Fruit fly (Drosophila melanogaster) whole organism, prepupa: ENCODE data around the gene CG3386.

Experiments
- Blimp-1 ChIP-seq: fragments of 200-800 bp; sonication (Bioruptor generic); optimal IDR thresholded peaks from 3 replicates; lab custom pipeline; 2017; ENCODE audit warnings: missing biosample characterization, missing genetic modification characterization, mild to moderate bottlenecking, moderate library complexity, missing genetic modification reagents
- CG10669 ChIP-seq: fragments of 200-800 bp; sonication (Bioruptor generic); optimal IDR thresholded peaks from 3 replicates; lab custom pipeline; 2018; ENCODE audit warnings: missing biosample characterization, mild to moderate bottlenecking, missing genetic modification characterization, moderate library complexity
- CG11294 ChIP-seq: fragments of 200-800 bp; sonication (Bioruptor generic); IDR thresholded peaks from 2 replicates; pipeline ENCODE4 v1.3.6; 2022; ENCODE audit warnings: missing biosample characterization, missing genetic modification characterization
- CG11762 ChIP-seq: fragments of 200-800 bp; sonication (Bioruptor generic); optimal IDR thresholded peaks from 3 replicates; lab custom pipeline; 2016; ENCODE audit warnings: missing biosample characterization, missing genetic modification characterization; ENCODE audit not compliant: insufficient read depth
- CG11902 ChIP-seq: fragments of 200-800 bp; sonication (Bioruptor generic); optimal IDR thresholded peaks from 3 replicates; lab custom pipeline; 2016; ENCODE audit warnings: missing biosample characterization, missing genetic modification characterization
- CG15336 ChIP-seq: fragments of 200-800 bp; sonication (Bioruptor generic); IDR thresholded peaks from 2 replicates; pipeline ENCODE4 v1.3.6; 2022; ENCODE audit warnings: missing biosample characterization, missing genetic modification characterization
- CG1621 ChIP-seq: fragments of 200-800 bp; sonication (Bioruptor generic); optimal IDR thresholded peaks from 3 replicates; lab custom pipeline; 2018; ENCODE audit warnings: missing biosample characterization, mild to moderate bottlenecking, missing genetic modification characterization
- CG16779 ChIP-seq: fragments of 200-800 bp; sonication (Bioruptor generic); optimal IDR thresholded peaks from 3 replicates; lab custom pipeline; 2017; ENCODE audit warnings: missing biosample characterization, mild to moderate bottlenecking, missing genetic modification characterization
- CG3032 ChIP-seq: fragments of 200-800 bp; optimal IDR thresholded peaks from 2 replicates; lab custom pipeline; 2019; ENCODE audit warnings: missing biosample characterization, mild to moderate bottlenecking, missing genetic modification characterization, moderate library complexity
- CG31627 ChIP-seq: fragments of 200-800 bp; sonication (Bioruptor generic); optimal IDR thresholded peaks from 3 replicates; lab custom pipeline; 2016; ENCODE audit warnings: missing biosample characterization, missing genetic modification characterization
- CG32006 ChIP-seq: fragments of 200-800 bp; sonication (Bioruptor generic); optimal IDR thresholded peaks from 3 replicates; lab custom pipeline; 2017; ENCODE audit warnings: missing biosample characterization, mild to moderate bottlenecking, missing genetic modification characterization
- CG3919 ChIP-seq: fragments of 200-800 bp; sonication (Bioruptor generic); optimal IDR thresholded peaks from 3 replicates; lab custom pipeline; 2016; ENCODE audit warnings: missing biosample characterization, missing genetic modification characterization
- CG4318 ChIP-seq: fragments of 200-800 bp; sonication (Bioruptor generic); optimal IDR thresholded peaks from 3 replicates; lab custom pipeline; 2017; ENCODE audit warnings: missing biosample characterization, mild to moderate bottlenecking, missing genetic modification characterization
- CG6163 ChIP-seq: fragments of 200-800 bp; sonication (Bioruptor generic); IDR thresholded peaks from 3 replicates; pipeline ENCODE4 v1.3.6; 2022; ENCODE audit warnings: missing biosample characterization, missing genetic modification characterization
- CG6276 ChIP-seq: fragments of 200-800 bp; sonication (Bioruptor generic); optimal IDR thresholded peaks from 2 replicates; lab custom pipeline; 2017; ENCODE audit warnings: missing biosample characterization, mild to moderate bottlenecking, missing genetic modification characterization
- CG6808 ChIP-seq: fragments of 200-800 bp; sonication (Bioruptor generic); optimal IDR thresholded peaks from 3 replicates; lab custom pipeline; 2017; ENCODE audit warnings: missing biosample characterization, missing genetic modification characterization, mild to moderate bottlenecking, moderate library complexity, missing genetic modification reagents
- CG7368 ChIP-seq: fragments of 200-800 bp; sonication (Bioruptor generic); optimal IDR thresholded peaks from 3 replicates; lab custom pipeline; 2016; ENCODE audit warnings: missing biosample characterization, missing genetic modification characterization
- CG8119 ChIP-seq: fragments of 200-800 bp; sonication (Bioruptor generic); IDR thresholded peaks from 3 replicates; pipeline ENCODE4 v1.3.6; 2022; ENCODE audit warnings: missing biosample characterization, missing genetic modification characterization
- CG8319 ChIP-seq: fragments of 200-800 bp; sonication (Bioruptor generic); optimal IDR thresholded peaks from 3 replicates; lab custom pipeline; 2016; ENCODE audit warnings: missing biosample characterization, missing genetic modification characterization
- CG8632 ChIP-seq: fragments of 200-800 bp; sonication (Bioruptor generic); optimal IDR thresholded peaks from 3 replicates; lab custom pipeline; 2016; ENCODE audit warnings: missing biosample characterization, missing genetic modification characterization
- CG9139 ChIP-seq: fragments of 200-800 bp; sonication (Bioruptor generic); optimal IDR thresholded peaks from 3 replicates; lab custom pipeline; 2017; ENCODE audit warnings: missing biosample characterization, mild to moderate bottlenecking, missing genetic modification characterization
- Eip75B ChIP-seq: fragments of 200-800 bp; sonication (Bioruptor generic); optimal IDR thresholded peaks from 3 replicates; lab custom pipeline; 2016; ENCODE audit warnings: missing biosample characterization, missing genetic modification characterization
- Eip78C ChIP-seq: fragments of 200-800 bp; sonication (Bioruptor generic); peaks from one replicate; lab custom pipeline; 2016; ENCODE audit warnings: missing biosample characterization, missing genetic modification characterization
- Ets21C ChIP-seq: fragments of 200-800 bp; sonication (Bioruptor generic); optimal IDR thresholded peaks from 3 replicates; lab custom pipeline; 2016; ENCODE audit warnings: missing biosample characterization, missing genetic modification characterization
- Ets96B ChIP-seq: fragments of 200-800 bp; optimal IDR thresholded peaks from 2 replicates; lab custom pipeline; 2019; ENCODE audit warnings: missing biosample characterization, mild to moderate bottlenecking, missing genetic modification characterization, moderate library complexity
- Gug ChIP-seq: fragments of 200-800 bp; sonication (Bioruptor generic); IDR thresholded peaks from 2 replicates; pipeline ENCODE4 v1.3.6; 2022; ENCODE audit warnings: missing biosample characterization, missing genetic modification characterization
- Hr38 ChIP-seq: sonication (Bioruptor generic); optimal IDR thresholded peaks from 2 replicates; lab custom pipeline; 2016; ENCODE audit warnings: missing biosample characterization, missing genetic modification characterization
- Hr39 ChIP-seq: fragments of 200-800 bp; sonication (Bioruptor generic); optimal IDR thresholded peaks from 2 replicates; lab custom pipeline; 2016; ENCODE audit warnings: missing biosample characterization, missing genetic modification characterization
- Lpt ChIP-seq: fragments of 200-800 bp; sonication (Bioruptor generic); optimal IDR thresholded peaks from 3 replicates; lab custom pipeline; 2016; ENCODE audit warnings: missing biosample characterization, missing genetic modification characterization
- OdsH ChIP-seq: fragments of 200-800 bp; sonication (Bioruptor generic); optimal IDR thresholded peaks from 3 replicates; lab custom pipeline; 2016; ENCODE audit warnings: missing biosample characterization, missing genetic modification characterization
- Sox102F ChIP-seq: fragments of 200-800 bp; sonication (Bioruptor generic); optimal IDR thresholded peaks from 2 replicates; lab custom pipeline; 2016; ENCODE audit warnings: missing biosample characterization, mild to moderate bottlenecking, missing genetic modification characterization
- Sox15 ChIP-seq: fragments of 200-800 bp; sonication (Bioruptor generic); optimal IDR thresholded peaks from 3 replicates; lab custom pipeline; 2016; ENCODE audit warnings: missing biosample characterization, missing genetic modification characterization
- achi ChIP-seq: fragments of 200-800 bp; sonication (Bioruptor generic); optimal IDR thresholded peaks from 3 replicates; lab custom pipeline; 2016; ENCODE audit warnings: missing biosample characterization, missing genetic modification characterization
- acj6 ChIP-seq: fragments of 200-800 bp; sonication (Bioruptor generic); optimal IDR thresholded peaks from 3 replicates; lab custom pipeline; 2016; ENCODE audit warnings: missing biosample characterization, missing genetic modification characterization
- dac ChIP-seq: fragments of 200-800 bp; sonication (Bioruptor generic); optimal IDR thresholded peaks from 2 replicates; lab custom pipeline; 2017; ENCODE audit warnings: missing biosample characterization, mild to moderate bottlenecking, missing genetic modification characterization
- dsx ChIP-seq: fragments of 200-800 bp; optimal IDR thresholded peaks from 3 replicates; lab custom pipeline; 2019; ENCODE audit warnings: missing biosample characterization, mild to moderate bottlenecking, missing genetic modification characterization, moderate library complexity; ENCODE audit not compliant: poor library complexity, severe bottlenecking
- eg ChIP-seq: fragments of 200-800 bp; sonication (Bioruptor generic); IDR thresholded peaks from 3 replicates; pipeline ENCODE4 v1.3.6; 2022; ENCODE audit warnings: missing biosample characterization, missing genetic modification characterization
- esn ChIP-seq: fragments of 200-800 bp; sonication (Bioruptor generic); optimal IDR thresholded peaks from 2 replicates; lab custom pipeline; 2016; ENCODE audit warnings: missing biosample characterization, mild to moderate bottlenecking, missing genetic modification characterization, moderate library complexity
- fd85E ChIP-seq: fragments of 200-800 bp; sonication (Bioruptor generic); optimal IDR thresholded peaks from 3 replicates; lab custom pipeline; 2016; ENCODE audit warnings: missing biosample characterization, missing genetic modification characterization
- fkh ChIP-seq: fragments of 200-800 bp; sonication (Bioruptor generic); optimal IDR thresholded peaks from 3 replicates; lab custom pipeline; 2017; ENCODE audit warnings: missing biosample characterization, mild to moderate bottlenecking, missing genetic modification characterization, moderate library complexity
- lz ChIP-seq: fragments of 200-800 bp; sonication (Bioruptor generic); optimal IDR thresholded peaks from 3 replicates; lab custom pipeline; 2016; ENCODE audit warnings: missing biosample characterization, missing genetic modification characterization
- net ChIP-seq: fragments of 200-800 bp; sonication (Bioruptor generic); optimal IDR thresholded peaks from 3 replicates; lab custom pipeline; 2016; ENCODE audit warnings: missing biosample characterization, missing genetic modification characterization
- pdm3 ChIP-seq: fragments of 200-800 bp; sonication (Bioruptor generic); optimal IDR thresholded peaks from 3 replicates; lab custom pipeline; 2016; ENCODE audit warnings: missing biosample characterization, missing genetic modification characterization
- salr ChIP-seq, 2 experiments: fragments of 200-800 bp; sonication (Bioruptor generic); optimal IDR thresholded peaks; 3 replicates each; lab custom pipeline; 2016 to 2018; ENCODE audit warnings: missing biosample characterization in 2 of 2, missing genetic modification characterization in 2 of 2, mild to moderate bottlenecking in 1 of 2
- spab ChIP-seq: fragments of 200-800 bp; sonication (Bioruptor generic); optimal IDR thresholded peaks from 2 replicates; lab custom pipeline; 2017; ENCODE audit warnings: missing biosample characterization, mild to moderate bottlenecking, missing genetic modification characterization, missing genetic modification reagents
- ss ChIP-seq, 2 experiments: fragments of 200-800 bp; sonication (Bioruptor generic); optimal IDR thresholded peaks; 2 replicates in 1 of 2; 3 replicates in 1 of 2; lab custom pipeline; 2017 to 2018; ENCODE audit warnings: mild to moderate bottlenecking in 2 of 2, missing biosample characterization in 2 of 2, missing genetic modification characterization in 2 of 2, moderate library complexity in 1 of 2
- svp ChIP-seq: fragments of 200-800 bp; sonication (Bioruptor generic); peaks from one replicate; lab custom pipeline; 2016; ENCODE audit warnings: missing biosample characterization, missing genetic modification characterization
- topi ChIP-seq: fragments of 200-800 bp; sonication (Bioruptor generic); optimal IDR thresholded peaks from 3 replicates; lab custom pipeline; 2016; ENCODE audit warnings: missing biosample characterization, missing genetic modification characterization
- vri ChIP-seq: fragments of 200-800 bp; sonication (Bioruptor generic); optimal IDR thresholded peaks from 3 replicates; lab custom pipeline; 2016; ENCODE audit warnings: missing biosample characterization, mild to moderate bottlenecking, missing genetic modification characterization

The CG3386 gene

dm6 chr3L:722386-722785 is 40.1 kb upstream of the CG3386 start:
- peak; percentile 33; the same call in 2 of the 3 replicates for TF ChIP-seq CG6163
- peak; percentile 64 for TF ChIP-seq CG11294
- peak; percentile 63 for TF ChIP-seq CG15336 (GFP tag; lab: Robert Waterston, UW)
- TF ChIP-seq CG8319 (GFP tag; lab: Kevin White, UChicago) = no peak
- no peak for TF ChIP-seq CG11902
- TF ChIP-seq CG32006 = no peak
- TF ChIP-seq CG16779 = no peak
- TF ChIP-seq Hr39 = no peak
- no peak for TF ChIP-seq Sox15 (GFP tag; lab: Kevin White, UChicago)
- TF ChIP-seq Gug (GFP tag; lab: Robert Waterston, UW) = peak; percentile 65
- peak; percentile 30; the same call in 1 of the 3 replicates for TF ChIP-seq CG8119 (GFP tag; lab: Robert Waterston, UW)
- peak; percentile 83 for TF ChIP-seq eg (GFP tag; lab: Robert Waterston, UW)
- TF ChIP-seq CG8632 (GFP tag; lab: Kevin White, UChicago) = no peak
- TF ChIP-seq CG6276 (GFP tag; lab: Kevin White, UChicago) = no peak
- TF ChIP-seq Blimp-1 (GFP tag; lab: Kevin White, UChicago) = no peak
- no peak for TF ChIP-seq lz (GFP tag; lab: Kevin White, UChicago)
- TF ChIP-seq CG10669 (GFP tag; lab: Kevin White, UChicago) = no peak
- TF ChIP-seq, all 60 proteins: peak for 6

DNA sequence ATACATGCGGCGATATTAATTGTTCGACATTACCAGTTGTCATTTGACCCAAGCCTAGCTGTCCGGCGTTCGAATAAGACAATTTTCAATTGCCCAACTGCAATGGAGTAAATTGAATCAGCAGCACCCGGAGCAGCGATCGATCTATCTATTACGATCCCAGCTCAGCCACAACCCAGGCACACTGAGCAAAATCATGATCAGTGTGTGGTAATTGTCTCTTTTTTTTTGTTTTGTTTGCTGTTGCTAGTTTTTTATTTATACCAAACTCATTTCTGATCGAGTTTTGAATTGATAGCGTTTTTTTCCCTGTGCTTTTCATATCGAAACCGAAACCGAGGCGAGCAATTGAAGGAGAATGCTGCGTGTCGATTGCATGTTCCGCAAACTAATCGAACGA is 39.6 kb upstream of the CG3386 start:
- no peak for TF ChIP-seq CG8319 (GFP tag; lab: Kevin White, UChicago)
- peak in 1 of 2 experiments; percentile 80 for TF ChIP-seq ss (GFP tag; optimal IDR thresholded peaks at IDR 0.05; lab: Kevin White, UChicago)
- no peak for TF ChIP-seq CG7368
- TF ChIP-seq CG3919 (GFP tag; lab: Kevin White, UChicago) = no peak
- no peak for TF ChIP-seq esn
- no peak for TF ChIP-seq pdm3 (GFP tag; lab: Kevin White, UChicago)
- TF ChIP-seq CG6808 (GFP tag; lab: Kevin White, UChicago) = no peak
- peak; percentile 47; the same call in 1 of the 3 replicates for TF ChIP-seq eg (GFP tag; lab: Robert Waterston, UW)
- no peak for TF ChIP-seq achi (GFP tag; lab: Kevin White, UChicago)
- TF ChIP-seq dac (GFP tag; lab: Kevin White, UChicago) = no peak
- no peak for TF ChIP-seq lz (GFP tag; lab: Kevin White, UChicago)
- no peak for TF ChIP-seq fd85E (GFP tag; lab: Kevin White, UChicago)
- no peak for TF ChIP-seq Lpt (GFP tag; lab: Kevin White, UChicago)
- TF ChIP-seq CG6276 (GFP tag; lab: Kevin White, UChicago) = no peak
- no peak for TF ChIP-seq Hr39
- TF ChIP-seq fkh (GFP tag; lab: Kevin White, UChicago) = no peak
- TF ChIP-seq OdsH (GFP tag; lab: Kevin White, UChicago) = no peak
- no peak for TF ChIP-seq CG11762
- TF ChIP-seq topi (GFP tag; lab: Kevin White, UChicago) = no peak
- no peak for TF ChIP-seq svp
- TF ChIP-seq vri = no peak
- TF ChIP-seq Gug (GFP tag; lab: Robert Waterston, UW) = peak; percentile 25; the same call in 1 of the 2 replicates
- TF ChIP-seq CG15336 (GFP tag; lab: Robert Waterston, UW) = peak; percentile 52
- no peak for TF ChIP-seq Ets96B
- TF ChIP-seq CG6163 = peak; percentile 69
- no peak for TF ChIP-seq CG9139 (GFP tag; lab: Kevin White, UChicago)
- TF ChIP-seq CG3032 = no peak
- TF ChIP-seq salr (GFP tag; optimal IDR thresholded peaks at IDR 0.05; lab: Kevin White, UChicago) = no peak
- no peak for TF ChIP-seq CG16779
- TF ChIP-seq Eip78C (GFP tag; lab: Kevin White, UChicago) = peak; percentile 30
- no peak for TF ChIP-seq spab (GFP tag; lab: Kevin White, UChicago)
- no peak for TF ChIP-seq CG31627
- no peak for TF ChIP-seq Ets21C
- no peak for TF ChIP-seq Eip75B (GFP tag; lab: Kevin White, UChicago)
- TF ChIP-seq acj6 (GFP tag; lab: Kevin White, UChicago) = no peak
- TF ChIP-seq Hr38 (GFP tag; lab: Kevin White, UChicago) = no peak
- no peak for TF ChIP-seq Blimp-1 (GFP tag; lab: Kevin White, UChicago)
- no peak for TF ChIP-seq CG4318
- TF ChIP-seq Sox15 (GFP tag; lab: Kevin White, UChicago) = no peak
- no peak for TF ChIP-seq Sox102F (GFP tag; lab: Kevin White, UChicago)
- TF ChIP-seq CG1621 (tag; lab: Kevin White, UChicago) = no peak
- no peak for TF ChIP-seq CG10669 (GFP tag; lab: Kevin White, UChicago)
- TF ChIP-seq dsx (GFP tag; lab: Kevin White, UChicago) = no peak
- no peak for TF ChIP-seq net (GFP tag; lab: Kevin White, UChicago)
